Worm (Caenorhabditis elegans) whole organism, L4 larva: ENCODE measurements around the gene vdac-1.
A peak's percentile ranks its signal among the peaks of the same experiment; 100 is the strongest.

ENCODE experiments used
- D1046.2 ChIP-seq: fragments of 200-800 bp; sonication (Bioruptor generic); IDR thresholded peaks from 2 replicates; pipeline ENCODE4 v1.3.6; 2022; ENCODE audit warnings: missing genetic modification characterization, missing compliant biosample characterization
- F26F4.8 ChIP-seq: fragments of 200-800 bp; sonication (Bioruptor generic); conservative IDR thresholded peaks from 2 replicates; pipeline ENCODE4 v1.3.6; 2022; ENCODE audit warnings: missing genetic modification characterization, missing compliant biosample characterization
- F49E8.2 ChIP-seq: sonication (generic microtip); optimal IDR thresholded peaks from 2 replicates; lab custom pipeline; 2016; ENCODE audit warnings: missing compliant biosample characterization, mild to moderate bottlenecking, missing genetic modification characterization, borderline replicate concordance
- T20F7.1 ChIP-seq: fragments of 200-800 bp; sonication (Bioruptor generic); optimal IDR thresholded peaks from 2 replicates; lab custom pipeline; 2018; ENCODE audit warnings: mild to moderate bottlenecking, missing genetic modification characterization, missing compliant biosample characterization
- Y105C5A.15 ChIP-seq: fragments of 200-800 bp; sonication (Bioruptor generic); IDR thresholded peaks from 2 replicates; pipeline ENCODE4 v1.3.6; 2022; ENCODE audit warnings: missing genetic modification characterization, missing compliant biosample characterization
- Y48G9A.11 ChIP-seq: fragments of 200-800 bp; sonication (Bioruptor generic); IDR thresholded peaks from 2 replicates; pipeline ENCODE4 v1.3.6; 2022; ENCODE audit warnings: missing genetic modification reagents, missing genetic modification characterization, missing compliant biosample characterization
- ZK337.2 ChIP-seq: fragments of 200-800 bp; sonication (Bioruptor generic); IDR thresholded peaks from 2 replicates; pipeline ENCODE4 v1.3.6; 2022; ENCODE audit warnings: missing genetic modification reagents, missing genetic modification characterization, missing compliant biosample characterization
- aha-1 ChIP-seq: fragments of 150-350 bp; peaks from one replicate; lab custom pipeline; 2014; ENCODE audit warnings: missing biosample characterization, missing genetic modification characterization
- aly-2 ChIP-seq: sonication (generic microtip); optimal IDR thresholded peaks from 2 replicates; lab custom pipeline; 2018; ENCODE audit warnings: missing biosample characterization, missing genetic modification characterization
- ceh-44 ChIP-seq: fragments of 200-800 bp; sonication (Bioruptor generic); IDR thresholded peaks from 2 replicates; pipeline ENCODE4 v1.3.6; 2022; ENCODE audit warnings: missing genetic modification reagents, missing genetic modification characterization, missing compliant biosample characterization
- ceh-62 ChIP-seq: sonication (generic microtip); optimal IDR thresholded peaks from 2 replicates; lab custom pipeline; 2017; ENCODE audit warnings: missing biosample characterization, missing genetic modification characterization
- ceh-82 ChIP-seq: sonication (generic microtip); optimal IDR thresholded peaks from 2 replicates; lab custom pipeline; 2017; ENCODE audit warnings: missing biosample characterization, missing genetic modification characterization
- daf-8 ChIP-seq: fragments of 200-800 bp; sonication (Bioruptor generic); IDR thresholded peaks from 2 replicates; pipeline ENCODE4 v1.3.6; 2022; ENCODE audit warnings: missing genetic modification characterization, missing compliant biosample characterization
- dpl-1 ChIP-seq: fragments of 150-350 bp; optimal IDR thresholded peaks from 2 replicates; lab custom pipeline; 2014; ENCODE audit warnings: missing biosample characterization, missing genetic modification reagents, missing genetic modification characterization
- egl-43 ChIP-seq: fragments of 200-800 bp; sonication (Bioruptor generic); IDR thresholded peaks from 2 replicates; pipeline ENCODE4 v1.3.6; 2022; ENCODE audit warnings: missing genetic modification reagents, missing genetic modification characterization, missing compliant biosample characterization
- fkh-10 ChIP-seq: fragments of 150-350 bp; optimal IDR thresholded peaks from 2 replicates; lab custom pipeline; 2014; ENCODE audit warnings: missing biosample characterization, missing genetic modification reagents, missing genetic modification characterization
- hlh-11 ChIP-seq: fragments of 200-800 bp; sonication (Bioruptor generic); optimal IDR thresholded peaks from 2 replicates; lab custom pipeline; 2018; ENCODE audit warnings: mild to moderate bottlenecking, missing genetic modification characterization, missing compliant biosample characterization
- lim-7 ChIP-seq: fragments of 200-800 bp; sonication (Bioruptor generic); IDR thresholded peaks from 2 replicates; pipeline ENCODE4 v1.3.6; 2022; ENCODE audit warnings: missing genetic modification characterization, missing compliant biosample characterization
- lin-38 ChIP-seq: fragments of 200-800 bp; sonication (Bioruptor generic); IDR thresholded peaks from 2 replicates; pipeline ENCODE4 v1.3.6; 2022; ENCODE audit warnings: missing genetic modification reagents, missing genetic modification characterization, missing compliant biosample characterization
- lin-39 ChIP-seq: fragments of 150-350 bp; optimal IDR thresholded peaks from 2 replicates; lab custom pipeline; 2014; ENCODE audit warnings: missing biosample characterization, missing genetic modification reagents, missing genetic modification characterization
- nhr-10 ChIP-seq: fragments of 150-350 bp; optimal IDR thresholded peaks from 2 replicates; lab custom pipeline; 2014; ENCODE audit warnings: missing biosample characterization, missing genetic modification characterization
- nhr-41 ChIP-seq: fragments of 200-800 bp; sonication (Bioruptor generic); IDR thresholded peaks from 2 replicates; pipeline ENCODE4 v1.3.6; 2022; ENCODE audit warnings: missing genetic modification reagents, missing genetic modification characterization, missing compliant biosample characterization
- nhr-77 ChIP-seq: fragments of 150-350 bp; optimal IDR thresholded peaks from 2 replicates; lab custom pipeline; 2014; ENCODE audit warnings: missing biosample characterization, missing genetic modification characterization
- sdz-12 ChIP-seq: fragments of 200-800 bp; sonication (Bioruptor generic); optimal IDR thresholded peaks from 2 replicates; lab custom pipeline; 2018; ENCODE audit warnings: mild to moderate bottlenecking, missing genetic modification characterization, missing compliant biosample characterization
- set-16 ChIP-seq: fragments of 200-800 bp; sonication (Bioruptor generic); IDR thresholded peaks from 2 replicates; pipeline ENCODE4 v1.3.6; 2022; ENCODE audit warnings: missing genetic modification reagents, missing genetic modification characterization, missing compliant biosample characterization
- snpc-1.2 ChIP-seq: fragments of 200-800 bp; sonication (Bioruptor generic); IDR thresholded peaks from 2 replicates; pipeline ENCODE4 v1.3.6; 2022; ENCODE audit warnings: missing genetic modification reagents, missing genetic modification characterization, missing compliant biosample characterization
- snpc-4 ChIP-seq: fragments of 150-350 bp; optimal IDR thresholded peaks from 2 replicates; lab custom pipeline; 2014; ENCODE audit warnings: missing biosample characterization, missing genetic modification characterization
- spr-3 ChIP-seq: fragments of 200-800 bp; sonication (Bioruptor generic); optimal IDR thresholded peaks from 2 replicates; lab custom pipeline; 2018; ENCODE audit warnings: mild to moderate bottlenecking, missing genetic modification characterization, missing compliant biosample characterization
- unc-130 ChIP-seq: sonication (generic microtip); optimal IDR thresholded peaks from 2 replicates; lab custom pipeline; 2016; ENCODE audit warnings: missing genetic modification reagents, missing genetic modification characterization, missing compliant biosample characterization
- unc-62 ChIP-seq, 3 experiments: fragments of 150-350 bp in 1 of 3; sonication (generic microtip); optimal IDR thresholded peaks in 2 of 3; peaks in 1 of 3; 1 replicate in 1 of 3; 2 replicates in 2 of 3; lab custom pipeline; 2014 to 2017; ENCODE audit warnings: missing biosample characterization in 3 of 3, missing genetic modification characterization in 3 of 3, missing genetic modification reagents in 3 of 3, missing genotype in 1 of 3
- zip-2 ChIP-seq: fragments of 150-350 bp; optimal IDR thresholded peaks from 2 replicates; lab custom pipeline; 2014; ENCODE audit warnings: missing biosample characterization, missing genetic modification characterization

The vdac-1 gene

DNA sequence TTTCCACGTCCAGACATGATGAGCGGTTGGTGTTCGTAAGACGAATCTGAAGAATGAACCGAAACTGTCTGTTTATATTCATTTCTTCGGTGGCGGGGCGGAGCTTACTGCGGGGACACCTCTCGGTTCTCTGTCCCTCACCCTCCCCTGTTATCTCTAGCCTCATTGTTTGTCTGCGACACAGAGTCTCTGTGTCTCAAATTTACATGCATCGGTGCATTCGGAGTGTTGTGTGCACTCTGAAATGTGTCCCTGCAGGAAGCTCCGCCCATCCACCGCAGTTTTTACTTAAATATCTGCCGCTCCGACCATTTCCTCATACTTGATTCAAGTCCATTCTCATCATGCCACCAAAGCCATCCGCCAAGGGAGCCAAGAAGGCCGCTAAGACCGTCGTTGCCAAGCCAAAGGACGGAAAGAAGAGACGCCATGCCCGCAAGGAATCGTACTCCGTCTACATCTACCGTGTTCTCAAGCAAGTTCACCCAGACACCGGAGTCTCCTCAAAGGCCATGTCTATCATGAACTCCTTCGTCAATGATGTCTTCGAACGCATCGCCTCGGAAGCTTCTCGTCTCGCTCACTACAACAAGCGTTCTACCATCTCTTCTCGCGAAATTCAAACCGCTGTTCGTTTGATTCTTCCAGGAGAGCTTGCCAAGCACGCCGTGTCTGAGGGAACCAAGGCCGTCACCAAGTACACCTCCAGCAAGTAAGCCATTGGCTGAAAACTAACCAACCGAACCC lies 21.3 kb downstream of the vdac-1 start, which contains the start of the genes his-61 and his-62 (continued):
- no peak for TF ChIP-seq unc-130 (GFP tag; lab: Kevin White, UChicago)
- peak; percentile 67 for TF ChIP-seq T20F7.1 (GFP tag; lab: Kevin White, UChicago)
- no peak for TF ChIP-seq spr-3 (GFP tag; lab: Kevin White, UChicago)
- TF ChIP-seq nhr-77 (tag; lab: Kevin White, UChicago) = peak; percentile 20
- TF ChIP-seq hlh-11 (tag; lab: Kevin White, UChicago) = peak; percentile 91
- no peak for TF ChIP-seq snpc-4
- no peak for TF ChIP-seq daf-8 (GFP tag; lab: Robert Waterston, UW)

DNA sequence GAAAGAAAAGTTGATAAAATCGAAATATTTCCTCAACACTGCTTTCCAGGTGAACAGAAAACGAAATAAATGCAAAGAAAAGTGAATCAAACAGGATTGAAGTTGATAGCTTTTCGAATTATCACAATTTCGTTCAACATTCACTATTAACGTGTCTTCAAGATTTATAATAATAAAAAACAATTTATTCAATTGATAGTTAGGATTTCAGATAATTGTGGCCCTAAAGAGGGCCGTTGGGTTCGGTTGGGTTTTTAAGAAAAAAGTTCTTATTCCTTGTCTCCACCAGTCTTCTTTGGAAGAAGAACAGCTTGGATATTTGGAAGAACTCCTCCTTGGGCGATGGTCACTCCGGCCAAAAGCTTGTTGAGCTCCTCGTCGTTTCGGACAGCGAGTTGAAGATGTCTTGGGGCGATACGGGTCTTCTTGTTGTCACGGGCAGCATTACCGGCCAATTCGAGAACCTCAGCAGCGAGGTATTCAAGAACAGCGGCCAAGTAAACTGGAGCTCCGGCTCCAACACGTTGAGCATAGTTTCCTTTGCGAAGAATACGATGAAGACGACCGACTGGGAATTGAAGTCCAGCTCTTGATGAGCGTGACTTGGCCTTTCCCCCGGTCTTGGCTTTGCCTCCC lies 22.0 kb downstream of the vdac-1 start:
- TF ChIP-seq lim-7 (GFP tag; lab: Robert Waterston, UW) (peak; percentile 23; the same call in 1 of the 2 replicates), egl-43 (GFP tag; lab: Robert Waterston, UW) (peak; percentile 60; the same call in 1 of the 2 replicates), D1046.2 (GFP tag; lab: Robert Waterston, UW) (0 out of 2 replicates have a peak, but pooled peaks have one; percentile 8), F49E8.2 (tag; lab: Kevin White, UChicago) (peak; percentile 14), F26F4.8 (GFP tag; lab: Robert Waterston, UW) (peak; percentile 64; the same call in 1 of the 2 replicates), Y105C5A.15 (peak; percentile 32; the same call in 1 of the 2 replicates)

DNA sequence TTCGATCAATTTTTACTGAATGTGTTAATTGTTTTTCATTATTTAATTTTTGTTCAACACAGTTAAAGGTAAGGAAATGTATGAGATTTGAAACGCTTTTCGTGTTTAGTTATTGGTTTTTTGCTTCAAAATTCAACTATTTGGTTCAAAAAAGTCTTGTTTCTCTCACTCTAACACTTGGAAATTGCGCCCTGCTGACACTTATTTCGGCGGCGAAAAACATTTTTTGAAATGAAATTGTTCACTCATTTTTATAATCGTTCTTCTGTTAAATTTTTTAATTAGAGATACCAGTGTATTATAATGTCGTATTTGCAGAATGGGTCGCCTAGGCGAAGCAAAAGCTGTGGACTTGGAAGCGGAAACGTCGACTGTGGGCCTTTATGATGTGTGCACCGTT lies 29.6 kb downstream of the vdac-1 start, which contains the start of gene rod-1:
Gene rod-1 (plus strand): TSS at position 319 of the 400 bp plus-strand sequence.
- peak; percentile 57 for TF ChIP-seq aha-1 (tag; lab: Kevin White, UChicago)
- TF ChIP-seq ceh-62 (tag; lab: Kevin White, UChicago) = no peak
- no peak for TF ChIP-seq unc-62 (GFP tag; optimal IDR thresholded peaks at IDR 0.05 in 1 of 2; lab: Kevin White, UChicago)
- no peak for TF ChIP-seq unc-62 (tag; optimal IDR thresholded peaks at IDR 0.05; lab: Kevin White, UChicago)
- TF ChIP-seq dpl-1 = peak; percentile 69
- no peak for TF ChIP-seq nhr-10 (tag; lab: Kevin White, UChicago)
- TF ChIP-seq F26F4.8 (GFP tag; lab: Robert Waterston, UW) = no peak
- TF ChIP-seq fkh-10 (GFP tag; lab: Kevin White, UChicago) = peak; percentile 12
- TF ChIP-seq set-16 (GFP tag; lab: Robert Waterston, UW) = no peak
- TF ChIP-seq, all 104 proteins: peak for 3

DNA sequence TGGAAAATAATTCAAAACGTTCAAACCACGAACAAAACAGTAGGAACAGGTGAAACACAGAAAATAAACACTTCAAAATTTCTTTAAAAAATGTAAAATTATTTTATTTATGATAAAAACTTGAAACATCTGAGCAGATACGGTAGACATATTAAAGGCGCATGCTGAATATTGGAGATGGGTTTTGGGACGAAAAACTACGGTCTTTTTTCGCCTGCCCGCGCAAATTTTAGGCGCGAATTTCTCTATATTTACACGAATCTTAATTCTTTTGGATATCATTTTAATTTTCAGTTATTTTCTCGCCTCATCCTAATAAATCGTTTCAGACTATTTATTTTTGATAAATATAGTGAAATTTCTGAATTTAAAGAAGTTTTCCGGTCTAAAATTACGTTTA lies 30.0 kb downstream of the vdac-1 start:
- TF ChIP-seq Y48G9A.11 (GFP tag; lab: Robert Waterston, UW) = peak; percentile 62
- peak; percentile 76 for TF ChIP-seq snpc-1.2
- no peak for TF ChIP-seq lin-39 (tag; lab: Kevin White, UChicago)
- TF ChIP-seq lin-38 (GFP tag; lab: Robert Waterston, UW) = peak; percentile 66
- TF ChIP-seq unc-130 (GFP tag; lab: Kevin White, UChicago) = peak; percentile 85
- TF ChIP-seq nhr-41 (GFP tag; lab: Robert Waterston, UW) = no peak
- no peak for TF ChIP-seq ceh-82 (tag; lab: Kevin White, UChicago)
- no peak for TF ChIP-seq ZK337.2 (GFP tag; lab: Robert Waterston, UW)
- TF ChIP-seq daf-8 (GFP tag; lab: Robert Waterston, UW) = no peak
- TF ChIP-seq aly-2 (tag; lab: Kevin White, UChicago) = no peak
- no peak for TF ChIP-seq sdz-12
- no peak for TF ChIP-seq zip-2
- peak; percentile 74 for TF ChIP-seq F49E8.2 (tag; lab: Kevin White, UChicago)
- 0 out of 2 replicates have a peak, but pooled peaks have one; percentile 12 for TF ChIP-seq ceh-44
